Worm (Caenorhabditis elegans): ENCODE data around the gene art-1.

- TF ChIP-seq him-1 (tag; optimal IDR thresholded peaks at IDR 0.05) (peak; percentile 33), dao-5 (tag; optimal IDR thresholded peaks at IDR 0.05) (no peak), W03F9.2 (tag; optimal IDR thresholded peaks at IDR 0.05) (no peak)
Measured at ce11 chrII:6943299-6944051, 28.6 kb downstream of the art-1 start.
